Fruit fly (Drosophila melanogaster) whole organism, prepupa: ENCODE results near the gene mRpL3.

Experiments
- CG10669 ChIP-seq: fragments of 200-800 bp; sonication (Bioruptor generic); optimal IDR thresholded peaks from 3 replicates; lab custom pipeline; 2018; ENCODE audit warnings: missing biosample characterization, mild to moderate bottlenecking, missing genetic modification characterization, moderate library complexity
- CG11294 ChIP-seq: fragments of 200-800 bp; sonication (Bioruptor generic); IDR thresholded peaks from 2 replicates; pipeline ENCODE4 v1.3.6; 2022; ENCODE audit warnings: missing biosample characterization, missing genetic modification characterization
- CG11762 ChIP-seq: fragments of 200-800 bp; sonication (Bioruptor generic); optimal IDR thresholded peaks from 3 replicates; lab custom pipeline; 2016; ENCODE audit warnings: missing biosample characterization, missing genetic modification characterization; ENCODE audit not compliant: insufficient read depth
- CG15336 ChIP-seq: fragments of 200-800 bp; sonication (Bioruptor generic); IDR thresholded peaks from 2 replicates; pipeline ENCODE4 v1.3.6; 2022; ENCODE audit warnings: missing biosample characterization, missing genetic modification characterization
- CG1621 ChIP-seq: fragments of 200-800 bp; sonication (Bioruptor generic); optimal IDR thresholded peaks from 3 replicates; lab custom pipeline; 2018; ENCODE audit warnings: missing biosample characterization, mild to moderate bottlenecking, missing genetic modification characterization
- CG16779 ChIP-seq: fragments of 200-800 bp; sonication (Bioruptor generic); optimal IDR thresholded peaks from 3 replicates; lab custom pipeline; 2017; ENCODE audit warnings: missing biosample characterization, mild to moderate bottlenecking, missing genetic modification characterization
- CG3032 ChIP-seq: fragments of 200-800 bp; optimal IDR thresholded peaks from 2 replicates; lab custom pipeline; 2019; ENCODE audit warnings: missing biosample characterization, mild to moderate bottlenecking, missing genetic modification characterization, moderate library complexity
- CG3919 ChIP-seq: fragments of 200-800 bp; sonication (Bioruptor generic); optimal IDR thresholded peaks from 3 replicates; lab custom pipeline; 2016; ENCODE audit warnings: missing biosample characterization, missing genetic modification characterization
- CG4318 ChIP-seq: fragments of 200-800 bp; sonication (Bioruptor generic); optimal IDR thresholded peaks from 3 replicates; lab custom pipeline; 2017; ENCODE audit warnings: missing biosample characterization, mild to moderate bottlenecking, missing genetic modification characterization
- CG6792 ChIP-seq: fragments of 200-800 bp; sonication (Bioruptor generic); optimal IDR thresholded peaks from 3 replicates; lab custom pipeline; 2016; ENCODE audit warnings: missing biosample characterization, missing genetic modification characterization
- CG6808 ChIP-seq: fragments of 200-800 bp; sonication (Bioruptor generic); optimal IDR thresholded peaks from 3 replicates; lab custom pipeline; 2017; ENCODE audit warnings: missing biosample characterization, missing genetic modification characterization, mild to moderate bottlenecking, moderate library complexity, missing genetic modification reagents
- CG6854 ChIP-seq: fragments of 200-800 bp; sonication (Bioruptor generic); optimal IDR thresholded peaks from 2 replicates; lab custom pipeline; 2017; ENCODE audit warnings: missing biosample characterization, mild to moderate bottlenecking, missing genetic modification characterization
- CG7368 ChIP-seq: fragments of 200-800 bp; sonication (Bioruptor generic); optimal IDR thresholded peaks from 3 replicates; lab custom pipeline; 2016; ENCODE audit warnings: missing biosample characterization, missing genetic modification characterization
- CG8119 ChIP-seq: fragments of 200-800 bp; sonication (Bioruptor generic); IDR thresholded peaks from 3 replicates; pipeline ENCODE4 v1.3.6; 2022; ENCODE audit warnings: missing biosample characterization, missing genetic modification characterization
- Eip75B ChIP-seq: fragments of 200-800 bp; sonication (Bioruptor generic); optimal IDR thresholded peaks from 3 replicates; lab custom pipeline; 2016; ENCODE audit warnings: missing biosample characterization, missing genetic modification characterization
- Eip78C ChIP-seq: fragments of 200-800 bp; sonication (Bioruptor generic); peaks from one replicate; lab custom pipeline; 2016; ENCODE audit warnings: missing biosample characterization, missing genetic modification characterization
- Ets21C ChIP-seq: fragments of 200-800 bp; sonication (Bioruptor generic); optimal IDR thresholded peaks from 3 replicates; lab custom pipeline; 2016; ENCODE audit warnings: missing biosample characterization, missing genetic modification characterization
- Ets96B ChIP-seq: fragments of 200-800 bp; optimal IDR thresholded peaks from 2 replicates; lab custom pipeline; 2019; ENCODE audit warnings: missing biosample characterization, mild to moderate bottlenecking, missing genetic modification characterization, moderate library complexity
- Gug ChIP-seq: fragments of 200-800 bp; sonication (Bioruptor generic); IDR thresholded peaks from 2 replicates; pipeline ENCODE4 v1.3.6; 2022; ENCODE audit warnings: missing biosample characterization, missing genetic modification characterization
- Hr38 ChIP-seq: sonication (Bioruptor generic); optimal IDR thresholded peaks from 2 replicates; lab custom pipeline; 2016; ENCODE audit warnings: missing biosample characterization, missing genetic modification characterization
- Hr4 ChIP-seq: fragments of 200-800 bp; sonication (Bioruptor generic); optimal IDR thresholded peaks from 3 replicates; lab custom pipeline; 2016; ENCODE audit warnings: missing biosample characterization, missing genetic modification characterization
- Lpt ChIP-seq: fragments of 200-800 bp; sonication (Bioruptor generic); optimal IDR thresholded peaks from 3 replicates; lab custom pipeline; 2016; ENCODE audit warnings: missing biosample characterization, missing genetic modification characterization
- Met ChIP-seq: fragments of 200-800 bp; sonication (Bioruptor generic); optimal IDR thresholded peaks from 3 replicates; lab custom pipeline; 2016; ENCODE audit warnings: missing biosample characterization, missing genetic modification characterization
- OdsH ChIP-seq: fragments of 200-800 bp; sonication (Bioruptor generic); optimal IDR thresholded peaks from 3 replicates; lab custom pipeline; 2016; ENCODE audit warnings: missing biosample characterization, missing genetic modification characterization
- Sox102F ChIP-seq: fragments of 200-800 bp; sonication (Bioruptor generic); optimal IDR thresholded peaks from 2 replicates; lab custom pipeline; 2016; ENCODE audit warnings: missing biosample characterization, mild to moderate bottlenecking, missing genetic modification characterization
- Sox14 ChIP-seq: fragments of 200-800 bp; sonication (Bioruptor generic); optimal IDR thresholded peaks from 3 replicates; lab custom pipeline; 2016; ENCODE audit warnings: missing biosample characterization, missing genetic modification characterization
- achi ChIP-seq: fragments of 200-800 bp; sonication (Bioruptor generic); optimal IDR thresholded peaks from 3 replicates; lab custom pipeline; 2016; ENCODE audit warnings: missing biosample characterization, missing genetic modification characterization
- cyc ChIP-seq: fragments of 200-800 bp; sonication (Bioruptor generic); optimal IDR thresholded peaks from 3 replicates; lab custom pipeline; 2016; ENCODE audit warnings: missing biosample characterization, missing genetic modification characterization
- dac ChIP-seq: fragments of 200-800 bp; sonication (Bioruptor generic); optimal IDR thresholded peaks from 2 replicates; lab custom pipeline; 2017; ENCODE audit warnings: missing biosample characterization, mild to moderate bottlenecking, missing genetic modification characterization
- dsx ChIP-seq: fragments of 200-800 bp; optimal IDR thresholded peaks from 3 replicates; lab custom pipeline; 2019; ENCODE audit warnings: missing biosample characterization, mild to moderate bottlenecking, missing genetic modification characterization, moderate library complexity; ENCODE audit not compliant: poor library complexity, severe bottlenecking
- fd59A ChIP-seq: fragments of 200-800 bp; sonication (Bioruptor generic); optimal IDR thresholded peaks from 2 replicates; lab custom pipeline; 2017; ENCODE audit warnings: missing biosample characterization, mild to moderate bottlenecking, missing genetic modification characterization, missing genetic modification reagents
- fkh ChIP-seq: fragments of 200-800 bp; sonication (Bioruptor generic); optimal IDR thresholded peaks from 3 replicates; lab custom pipeline; 2017; ENCODE audit warnings: missing biosample characterization, mild to moderate bottlenecking, missing genetic modification characterization, moderate library complexity
- lz ChIP-seq: fragments of 200-800 bp; sonication (Bioruptor generic); optimal IDR thresholded peaks from 3 replicates; lab custom pipeline; 2016; ENCODE audit warnings: missing biosample characterization, missing genetic modification characterization
- net ChIP-seq: fragments of 200-800 bp; sonication (Bioruptor generic); optimal IDR thresholded peaks from 3 replicates; lab custom pipeline; 2016; ENCODE audit warnings: missing biosample characterization, missing genetic modification characterization
- pdm3 ChIP-seq: fragments of 200-800 bp; sonication (Bioruptor generic); optimal IDR thresholded peaks from 3 replicates; lab custom pipeline; 2016; ENCODE audit warnings: missing biosample characterization, missing genetic modification characterization
- ss ChIP-seq, 2 experiments: fragments of 200-800 bp; sonication (Bioruptor generic); optimal IDR thresholded peaks; 2 replicates in 1 of 2; 3 replicates in 1 of 2; lab custom pipeline; 2017 to 2018; ENCODE audit warnings: mild to moderate bottlenecking in 2 of 2, missing biosample characterization in 2 of 2, missing genetic modification characterization in 2 of 2, moderate library complexity in 1 of 2
- svp ChIP-seq: fragments of 200-800 bp; sonication (Bioruptor generic); peaks from one replicate; lab custom pipeline; 2016; ENCODE audit warnings: missing biosample characterization, missing genetic modification characterization
- vri ChIP-seq: fragments of 200-800 bp; sonication (Bioruptor generic); optimal IDR thresholded peaks from 3 replicates; lab custom pipeline; 2016; ENCODE audit warnings: missing biosample characterization, mild to moderate bottlenecking, missing genetic modification characterization

mRpL3 gene

dm6 chrX:15756018-15756417 is 5.0 kb upstream of the mRpL3 start, which contains the start of gene CG8260:
Gene CG8260, plus strand, starts transcription at chrX:15756318.
- TF ChIP-seq CG6792, result no peak
- no peak for TF ChIP-seq Gug (GFP tag; lab: Robert Waterston, UW)
- TF ChIP-seq CG3032 (tag; lab: Kevin White, UChicago), result no peak
- TF ChIP-seq Eip75B (GFP tag; lab: Kevin White, UChicago), result no peak
- no peak for TF ChIP-seq Sox14 (GFP tag; lab: Kevin White, UChicago)

- peak; percentile 20 for TF ChIP-seq Eip78C (GFP tag; lab: Kevin White, UChicago)
- TF ChIP-seq vri (GFP tag; lab: Kevin White, UChicago), result peak; percentile 37
- no peak for TF ChIP-seq CG7368 (GFP tag; lab: Kevin White, UChicago)
- TF ChIP-seq CG15336 (GFP tag; lab: Robert Waterston, UW), result no peak
- no peak for TF ChIP-seq CG6808
- TF ChIP-seq CG4318, result no peak
- no peak for TF ChIP-seq CG3919
- TF ChIP-seq fkh, result peak; percentile 50
Measured at dm6 chrX:15758692-15759240, 2.3 kb upstream of the mRpL3 start.

DNA sequence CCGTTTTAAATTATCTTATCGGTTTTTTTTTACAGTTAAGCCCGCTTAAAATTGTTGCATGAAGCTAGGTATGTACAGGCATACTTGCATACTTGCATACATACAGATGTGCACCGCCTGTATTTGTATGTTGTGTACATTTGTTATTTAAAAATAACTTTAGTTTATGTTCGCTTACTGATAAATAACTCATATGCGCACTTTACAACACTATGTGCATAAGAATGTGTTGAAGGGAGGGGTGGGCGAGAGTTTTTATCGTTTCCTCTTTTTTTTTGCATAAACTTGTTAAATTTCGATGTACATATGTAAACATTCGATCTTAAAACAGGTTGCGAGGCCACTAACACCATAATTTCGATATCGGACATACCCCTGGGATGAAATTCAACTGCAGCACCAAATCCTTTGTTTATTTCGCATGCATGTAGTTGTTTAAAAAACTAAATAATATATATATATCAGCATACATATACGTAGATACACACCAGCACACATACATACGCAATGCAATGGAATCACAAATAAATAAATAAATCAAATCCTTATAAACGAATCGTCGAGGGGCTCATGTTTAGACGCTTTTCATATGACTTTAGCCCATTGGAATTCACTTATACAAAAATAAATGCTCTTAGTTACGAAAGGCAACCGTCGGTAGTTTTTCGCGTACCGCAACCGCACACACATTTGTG is 1.1 kb upstream of the mRpL3 start:
- TF ChIP-seq net (GFP tag; lab: Kevin White, UChicago), result no peak
- TF ChIP-seq CG11762 (GFP tag; lab: Kevin White, UChicago), result no peak
- no peak for TF ChIP-seq Hr4 (GFP tag; lab: Kevin White, UChicago)
- no peak for TF ChIP-seq CG8119
- no peak for TF ChIP-seq CG3919
- no peak for TF ChIP-seq ss (GFP tag; optimal IDR thresholded peaks at IDR 0.05; lab: Kevin White, UChicago)
- TF ChIP-seq Met, result no peak
- no peak for TF ChIP-seq cyc (GFP tag; lab: Kevin White, UChicago)
- TF ChIP-seq Hr38, result no peak
- TF ChIP-seq CG11294 (GFP tag; lab: Robert Waterston, UW), result no peak
- no peak for TF ChIP-seq CG10669 (GFP tag; lab: Kevin White, UChicago)
- no peak for TF ChIP-seq Sox102F (GFP tag; lab: Kevin White, UChicago)
- no peak for TF ChIP-seq pdm3
- TF ChIP-seq svp (GFP tag; lab: Kevin White, UChicago), result no peak
- no peak for TF ChIP-seq fkh
- TF ChIP-seq dsx (GFP tag; lab: Kevin White, UChicago), result no peak
- TF ChIP-seq CG1621, result no peak
- TF ChIP-seq Eip75B (GFP tag; lab: Kevin White, UChicago), result no peak
- TF ChIP-seq Gug (GFP tag; lab: Robert Waterston, UW), result no peak

DNA sequence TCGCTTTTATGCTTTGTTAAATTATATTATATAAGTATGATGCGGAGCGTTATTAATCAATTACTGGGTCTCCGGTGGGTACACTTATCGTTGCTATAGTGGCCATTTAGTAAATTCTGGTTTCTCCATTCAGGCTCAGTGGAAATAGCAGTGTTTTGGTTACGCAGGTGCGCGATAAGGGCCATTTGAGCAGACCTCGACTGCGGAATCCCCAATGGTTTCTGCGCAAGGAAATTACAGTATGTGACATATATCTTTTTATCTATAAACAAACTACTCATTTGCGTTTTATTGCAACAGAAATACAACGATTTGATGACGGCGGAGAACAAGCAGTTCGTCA is 221 bp downstream of the mRpL3 start:
- TF ChIP-seq Ets21C (GFP tag; lab: Kevin White, UChicago), result no peak
- TF ChIP-seq Gug (GFP tag; lab: Robert Waterston, UW), result no peak
- no peak for TF ChIP-seq CG15336 (GFP tag; lab: Robert Waterston, UW)
- no peak for TF ChIP-seq Lpt
- TF ChIP-seq CG8119, result no peak
- TF ChIP-seq Ets96B (tag; lab: Kevin White, UChicago), result no peak
- TF ChIP-seq CG16779 (tag; lab: Kevin White, UChicago), result no peak
- TF ChIP-seq Hr38, result no peak
- TF ChIP-seq achi (GFP tag; lab: Kevin White, UChicago), result no peak
- no peak for TF ChIP-seq OdsH (GFP tag; lab: Kevin White, UChicago)
- TF ChIP-seq lz (GFP tag; lab: Kevin White, UChicago), result no peak
- TF ChIP-seq CG11762 (GFP tag; lab: Kevin White, UChicago), result no peak
- no peak for TF ChIP-seq fd59A (GFP tag; lab: Kevin White, UChicago)
- TF ChIP-seq dac (GFP tag; lab: Kevin White, UChicago), result no peak
- TF ChIP-seq CG3032 (tag; lab: Kevin White, UChicago), result no peak
- no peak for TF ChIP-seq CG6854 (GFP tag; lab: Kevin White, UChicago)
- no peak for TF ChIP-seq ss (GFP tag; optimal IDR thresholded peaks at IDR 0.05; lab: Kevin White, UChicago)
- TF ChIP-seq CG11294 (GFP tag; lab: Robert Waterston, UW), result no peak
- TF ChIP-seq Sox14 (GFP tag; lab: Kevin White, UChicago), result no peak
